Fruit fly (Drosophila melanogaster) whole organism, embryonic: ENCODE results near the gene CG43230.

Experiments used
- Ada2b ChIP-seq: fragments of 200-800 bp; sonication (Bioruptor generic); IDR thresholded peaks from 2 replicates; pipeline ENCODE4 v1.3.6; 2022; ENCODE audit warnings: missing biosample characterization, missing genetic modification characterization
- Atf6 ChIP-seq: fragments of 200-800 bp; sonication (Bioruptor generic); IDR thresholded peaks from 2 replicates; pipeline ENCODE4 v1.3.6; 2022; ENCODE audit warnings: missing biosample characterization, missing genetic modification characterization
- CG10565 ChIP-seq: fragments of 200-800 bp; sonication (Bioruptor generic); optimal IDR thresholded peaks from 3 replicates; lab custom pipeline; 2016; ENCODE audit warnings: missing biosample characterization, mild to moderate bottlenecking, missing genetic modification characterization
- CG1233 ChIP-seq: fragments of 200-800 bp; sonication (Bioruptor generic); optimal IDR thresholded peaks from 4 replicates; lab custom pipeline; 2018; ENCODE audit warnings: missing biosample characterization, mild to moderate bottlenecking, missing genetic modification characterization
- CG12391 ChIP-seq: fragments of 200-800 bp; sonication (Bioruptor generic); optimal IDR thresholded peaks from 3 replicates; lab custom pipeline; 2018; ENCODE audit warnings: missing biosample characterization, mild to moderate bottlenecking, missing genetic modification characterization, moderate library complexity
- CG16779 ChIP-seq: fragments of 200-800 bp; sonication (Bioruptor generic); IDR thresholded peaks from 2 replicates; pipeline ENCODE4 v1.3.6; 2022; ENCODE audit warnings: missing biosample characterization, missing genetic modification characterization
- CG18599 ChIP-seq: fragments of 200-800 bp; sonication (Bioruptor generic); optimal IDR thresholded peaks from 3 replicates; lab custom pipeline; 2017; ENCODE audit warnings: missing biosample characterization, missing genetic modification characterization, mild to moderate bottlenecking, moderate library complexity, missing genetic modification reagents
- CG2129 ChIP-seq: fragments of 200-800 bp; sonication (Bioruptor generic); IDR thresholded peaks from 2 replicates; pipeline ENCODE4 v1.3.6; 2022; ENCODE audit warnings: missing biosample characterization, missing genetic modification characterization; ENCODE audit not compliant: partially characterized antibody
- CG2202 ChIP-seq: fragments of 200-800 bp; sonication (Bioruptor generic); optimal IDR thresholded peaks from 2 replicates; lab custom pipeline; 2018; ENCODE audit warnings: missing biosample characterization, mild to moderate bottlenecking, missing genetic modification characterization
- CG32532 ChIP-seq: fragments of 200-800 bp; sonication (Bioruptor generic); IDR thresholded peaks from 2 replicates; pipeline ENCODE4 v1.3.6; 2022; ENCODE audit warnings: missing biosample characterization, missing genetic modification characterization
- CG3407 ChIP-seq: fragments of 200-800 bp; sonication (Bioruptor generic); optimal IDR thresholded peaks from 2 replicates; lab custom pipeline; 2018; ENCODE audit warnings: missing biosample characterization, mild to moderate bottlenecking, missing genetic modification characterization
- CG6254 ChIP-seq: fragments of 200-800 bp; sonication (Bioruptor generic); optimal IDR thresholded peaks from 3 replicates; lab custom pipeline; 2017; ENCODE audit warnings: mild to moderate bottlenecking, missing biosample characterization, missing genetic modification reagents, missing genetic modification characterization
- CG6272 ChIP-seq: fragments of 200-800 bp; sonication (Bioruptor generic); IDR thresholded peaks from 2 replicates; pipeline ENCODE4 v1.3.6; 2022; ENCODE audit warnings: missing biosample characterization, missing genetic modification characterization
- CG6791 ChIP-seq: fragments of 200-800 bp; sonication (Bioruptor generic); IDR thresholded peaks from 3 replicates; pipeline ENCODE4 v1.3.6; 2022; ENCODE audit warnings: missing biosample characterization, missing genetic modification characterization; ENCODE audit not compliant: partially characterized antibody
- CG6854 ChIP-seq: fragments of 200-800 bp; sonication (Bioruptor generic); optimal IDR thresholded peaks from 3 replicates; lab custom pipeline; 2017; ENCODE audit warnings: missing biosample characterization, mild to moderate bottlenecking, missing genetic modification characterization
- Eip74EF ChIP-seq, 2 experiments: fragments of 200-800 bp in 1 of 2; fragments of >200 bp in 1 of 2; sonication (Bioruptor generic) in 1 of 2; optimal IDR thresholded peaks; 2 replicates each; lab custom pipeline; 2017 to 2019; ENCODE audit warnings: missing biosample characterization in 2 of 2, missing genetic modification characterization in 2 of 2, mild to moderate bottlenecking in 1 of 2, moderate library complexity in 1 of 2
- Fer1 ChIP-seq: fragments of 200-800 bp; sonication (Bioruptor generic); optimal IDR thresholded peaks from 2 replicates; lab custom pipeline; 2017; ENCODE audit warnings: missing biosample characterization, mild to moderate bottlenecking, missing genetic modification characterization
- Gug ChIP-seq: fragments of 200-800 bp; sonication (Bioruptor generic); IDR thresholded peaks from 4 replicates; pipeline ENCODE4 v1.3.6; 2022; ENCODE audit warnings: missing biosample characterization, missing genetic modification characterization
- HLHmδ ChIP-seq: fragments of 200-800 bp; sonication (Bioruptor generic); optimal IDR thresholded peaks from 2 replicates; lab custom pipeline; 2018; ENCODE audit warnings: missing biosample characterization, mild to moderate bottlenecking, missing genetic modification characterization, moderate library complexity
- Med ChIP-seq: fragments of 200-800 bp; sonication (Bioruptor generic); peaks from one replicate; lab custom pipeline; 2016; ENCODE audit warnings: missing biosample characterization, missing genetic modification characterization, mild to moderate bottlenecking, inconsistent platforms, moderate library complexity
- NC2β ChIP-seq: fragments of 200-800 bp; sonication (Bioruptor generic); optimal IDR thresholded peaks from 2 replicates; lab custom pipeline; 2016; ENCODE audit warnings: missing biosample characterization, missing genetic modification characterization
- NFAT ChIP-seq: fragments of 200-800 bp; sonication (Bioruptor generic); IDR thresholded peaks from 2 replicates; pipeline ENCODE4 v1.3.6; 2022; ENCODE audit warnings: missing biosample characterization, missing genetic modification characterization
- Rfx ChIP-seq: fragments of 200-800 bp; sonication (Bioruptor generic); IDR thresholded peaks from 2 replicates; pipeline ENCODE4 v1.3.6; 2022; ENCODE audit warnings: missing biosample characterization, missing genetic modification characterization
- Side ChIP-seq: fragments of 200-800 bp; sonication (Bioruptor generic); optimal IDR thresholded peaks from 2 replicates; lab custom pipeline; 2016; ENCODE audit warnings: missing biosample characterization, missing genetic modification characterization
- chif ChIP-seq, 2 experiments: fragments of 200-800 bp; sonication (Bioruptor generic); optimal IDR thresholded peaks; 3 replicates each; lab custom pipeline; 2016; ENCODE audit warnings: missing biosample characterization in 2 of 2, missing genetic modification characterization in 2 of 2
- chinmo ChIP-seq: fragments of 200-800 bp; sonication (Bioruptor generic); IDR thresholded peaks from 4 replicates; pipeline ENCODE4 v1.3.6; 2022; ENCODE audit warnings: missing biosample characterization, missing genetic modification characterization; ENCODE audit not compliant: partially characterized antibody
- chm ChIP-seq: fragments of 200-800 bp; sonication (Bioruptor generic); IDR thresholded peaks from 2 replicates; pipeline ENCODE4 v1.3.6; 2022; ENCODE audit warnings: missing biosample characterization, missing genetic modification characterization
- da ChIP-seq: fragments of 200-800 bp; sonication (Bioruptor generic); optimal IDR thresholded peaks from 2 replicates; lab custom pipeline; 2016; ENCODE audit warnings: missing biosample characterization, missing genetic modification characterization
- dysf ChIP-seq: fragments of 200-800 bp; sonication (Bioruptor generic); IDR thresholded peaks from 3 replicates; pipeline ENCODE4 v1.3.6; 2022; ENCODE audit warnings: missing biosample characterization, missing genetic modification characterization
- fd64A ChIP-seq: fragments of 200-800 bp; sonication (Bioruptor generic); optimal IDR thresholded peaks from 3 replicates; lab custom pipeline; 2018; ENCODE audit warnings: missing biosample characterization, mild to moderate bottlenecking, missing genetic modification characterization
- lab ChIP-seq: fragments of 200-800 bp; sonication (Bioruptor generic); optimal IDR thresholded peaks from 3 replicates; lab custom pipeline; 2017; ENCODE audit warnings: missing biosample characterization, missing genetic modification characterization, mild to moderate bottlenecking, moderate library complexity, missing genetic modification reagents
- lbe ChIP-seq: fragments of 200-800 bp; sonication (Bioruptor generic); optimal IDR thresholded peaks from 2 replicates; lab custom pipeline; 2016; ENCODE audit warnings: missing biosample characterization, mild to moderate bottlenecking, missing genetic modification characterization
- pb ChIP-seq: fragments of 200-800 bp; sonication (Bioruptor generic); optimal IDR thresholded peaks from 3 replicates; lab custom pipeline; 2016; ENCODE audit warnings: missing biosample characterization, missing genetic modification characterization
- pho ChIP-seq: fragments of 200-800 bp; sonication (Bioruptor generic); optimal IDR thresholded peaks from 2 replicates; lab custom pipeline; 2016; ENCODE audit warnings: missing biosample characterization, missing genetic modification characterization
- psq ChIP-seq: fragments of 200-800 bp; sonication (Bioruptor generic); optimal IDR thresholded peaks from 2 replicates; lab custom pipeline; 2017; ENCODE audit warnings: missing biosample characterization, missing genetic modification characterization
- slbo ChIP-seq: fragments of 200-800 bp; sonication (Bioruptor generic); IDR thresholded peaks from 2 replicates; pipeline ENCODE4 v1.3.6; 2022; ENCODE audit warnings: missing biosample characterization, missing genetic modification characterization
- stwl ChIP-seq: fragments of 200-800 bp; sonication (Bioruptor generic); optimal IDR thresholded peaks from 3 replicates; lab custom pipeline; 2018; ENCODE audit warnings: missing biosample characterization, mild to moderate bottlenecking, missing genetic modification characterization, moderate library complexity
- sug ChIP-seq: fragments of 200-800 bp; optimal IDR thresholded peaks from 2 replicates; lab custom pipeline; 2019; ENCODE audit warnings: missing biosample characterization, mild to moderate bottlenecking, missing genetic modification characterization, moderate library complexity
- trem ChIP-seq: fragments of 200-800 bp; optimal IDR thresholded peaks from 3 replicates; lab custom pipeline; 2019; ENCODE audit warnings: missing biosample characterization, mild to moderate bottlenecking, missing genetic modification characterization, moderate library complexity
- tup ChIP-seq: fragments of 200-800 bp; sonication (Bioruptor generic); optimal IDR thresholded peaks from 2 replicates; lab custom pipeline; 2016; ENCODE audit warnings: missing biosample characterization, mild to moderate bottlenecking, missing genetic modification characterization, moderate library complexity
- wdn ChIP-seq: fragments of 200-800 bp; sonication (Bioruptor generic); IDR thresholded peaks from 2 replicates; pipeline ENCODE4 v1.3.6; 2022; ENCODE audit warnings: missing biosample characterization, missing genetic modification characterization

Gene CG43230

dm6 chr2L:15264483-15264987 lies 49.5 kb downstream of the CG43230 start, which contains the start of gene yuri (continued):
- no peak for TF ChIP-seq Ada2b (GFP tag; lab: Robert Waterston, UW)
- no peak for TF ChIP-seq psq (GFP tag; lab: Kevin White, UChicago)
- peak; percentile 57 for TF ChIP-seq CG18599 (GFP tag; lab: Kevin White, UChicago)
- peak; percentile 47; the same call in 1 of the 2 replicates for TF ChIP-seq Rfx (GFP tag; lab: Robert Waterston, UW)
- peak; percentile 71 for TF ChIP-seq lab
- peak; percentile 79; the same call in 1 of the 2 replicates for TF ChIP-seq CG32532 (GFP tag; lab: Robert Waterston, UW)
- TF ChIP-seq chm: peak; percentile 85
- no peak for TF ChIP-seq da
- TF ChIP-seq Gug (GFP tag; lab: Robert Waterston, UW): no peak
- peak; percentile 34 for TF ChIP-seq CG3407 (GFP tag; lab: Kevin White, UChicago)
- peak; percentile 72 for TF ChIP-seq Fer1 (GFP tag; lab: Kevin White, UChicago)
- peak; percentile 40 for TF ChIP-seq trem (tag; lab: Kevin White, UChicago)
- 0 out of 2 replicates have a peak, but pooled peaks have one; percentile 43 for TF ChIP-seq CG16779 (GFP tag; lab: Robert Waterston, UW)
- peak; percentile 47 for TF ChIP-seq sug (tag; lab: Kevin White, UChicago)
- TF ChIP-seq CG1233 (GFP tag; lab: Kevin White, UChicago): peak; percentile 38
- TF ChIP-seq CG10565 (GFP tag; lab: Kevin White, UChicago): no peak
- peak; percentile 43 for TF ChIP-seq CG6854 (GFP tag; lab: Kevin White, UChicago)
- TF ChIP-seq HLHmδ (GFP tag; lab: Kevin White, UChicago): peak; percentile 89
- peak; percentile 20 for TF ChIP-seq pho
- peak in 1 of 2 experiments; percentile 43 for TF ChIP-seq Eip74EF (GFP tag; optimal IDR thresholded peaks at IDR 0.05; lab: Kevin White, UChicago)
- peak; percentile 10 for TF ChIP-seq stwl
- TF ChIP-seq Med (GFP tag; lab: Kevin White, UChicago): peak; percentile 89
- TF ChIP-seq NFAT: peak; percentile 52; the same call in 1 of the 2 replicates
- TF ChIP-seq pb: peak; percentile 38
- 0 out of 2 replicates have a peak, but pooled peaks have one; percentile 39 for TF ChIP-seq wdn (GFP tag; lab: Robert Waterston, UW)
- TF ChIP-seq Atf6: peak; percentile 70; the same call in 1 of the 2 replicates
- TF ChIP-seq dysf (GFP tag; lab: Robert Waterston, UW): peak; percentile 41; the same call in 1 of the 3 replicates
- TF ChIP-seq Side: peak; percentile 1
- TF ChIP-seq chif (GFP tag; optimal IDR thresholded peaks at IDR 0.05; lab: Kevin White, UChicago): no peak
- TF ChIP-seq CG12391 (tag; lab: Kevin White, UChicago): peak; percentile 10
- TF ChIP-seq slbo (GFP tag; lab: Robert Waterston, UW): peak; percentile 33; the same call in 1 of the 2 replicates
- TF ChIP-seq CG6791 (GFP tag; lab: Robert Waterston, UW): no peak; the same call in 2 of the 3 replicates
- no peak for TF ChIP-seq CG2129 (GFP tag; lab: Robert Waterston, UW)
- peak; percentile 67 for TF ChIP-seq CG6254 (GFP tag; lab: Kevin White, UChicago)
- peak; percentile 95 for TF ChIP-seq chinmo (GFP tag; lab: Robert Waterston, UW)
- no peak for TF ChIP-seq CG6272
- no peak for TF ChIP-seq tup (GFP tag; lab: Kevin White, UChicago)
- TF ChIP-seq lbe (GFP tag; lab: Kevin White, UChicago): peak; percentile 76
- peak; percentile 55 for TF ChIP-seq fd64A (GFP tag; lab: Kevin White, UChicago)
- TF ChIP-seq NC2β (GFP tag; lab: Kevin White, UChicago): no peak
- peak; percentile 41 for TF ChIP-seq CG2202 (tag; lab: Kevin White, UChicago)
